Worm (Caenorhabditis elegans): Measurements from ENCODE around the gene fmi-1.

ce11 chrV:13022265-13022664 lies 3.4 kb downstream of the fmi-1 start:
- TF ChIP-seq lsy-27 (tag; optimal IDR thresholded peaks at IDR 0.05; ENCODE audit: borderline replicate concordance, insufficient read depth): no peak
- no peak for TF ChIP-seq nhr-27 (tag; optimal IDR thresholded peaks at IDR 0.05)
- no peak for TF ChIP-seq F22D6.2 (tag; optimal IDR thresholded peaks at IDR 0.05)
- no peak for TF ChIP-seq ama-1 (optimal IDR thresholded peaks at IDR 0.05)
- no peak for TF ChIP-seq ama-1 (GFP tag; optimal IDR thresholded peaks at IDR 0.05)
- TF ChIP-seq rec-8 (tag; optimal IDR thresholded peaks at IDR 0.05): no peak
- no peak for TF ChIP-seq efl-1 (GFP tag; optimal IDR thresholded peaks at IDR 0.05)
